Worm (Caenorhabditis elegans) whole organism, mixed stage, embryonic: ENCODE results near the gene ttr-57.
A peak's percentile ranks its signal among the peaks of the same experiment; 100 is the strongest.

Experiments used
- M03D4.4 ChIP-seq: sonication (generic microtip); optimal IDR thresholded peaks from 2 replicates; lab custom pipeline; 2017; ENCODE audit warnings: mild to moderate bottlenecking, missing genetic modification characterization, missing compliant biosample characterization
- ceh-39 ChIP-seq: fragments of 150-350 bp; optimal IDR thresholded peaks from 2 replicates; lab custom pipeline; 2014; ENCODE audit warnings: missing biosample characterization, missing genetic modification characterization
- ceh-43 ChIP-seq: fragments of 200-800 bp; sonication (Bioruptor generic); optimal IDR thresholded peaks from 2 replicates; lab custom pipeline; 2018; ENCODE audit warnings: mild to moderate bottlenecking, missing genetic modification characterization, moderate library complexity, missing compliant biosample characterization
- ceh-83 ChIP-seq: fragments of 200-800 bp; sonication (Bioruptor generic); optimal IDR thresholded peaks from 2 replicates; lab custom pipeline; 2018; ENCODE audit warnings: mild to moderate bottlenecking, missing genetic modification characterization, missing compliant biosample characterization
- ces-1 ChIP-seq: fragments of 150-350 bp; optimal IDR thresholded peaks from 2 replicates; lab custom pipeline; 2014; ENCODE audit warnings: missing biosample characterization, missing genetic modification reagents, missing genetic modification characterization
- cnd-1 ChIP-seq: fragments of 200-800 bp; sonication (Bioruptor generic); optimal IDR thresholded peaks from 2 replicates; lab custom pipeline; 2018; ENCODE audit warnings: mild to moderate bottlenecking, missing genetic modification characterization, missing compliant biosample characterization
- drap-1 ChIP-seq: fragments of 200-800 bp; sonication (Bioruptor generic); optimal IDR thresholded peaks from 3 replicates; lab custom pipeline; 2018; ENCODE audit warnings: mild to moderate bottlenecking, missing genetic modification characterization, missing compliant biosample characterization
- elt-1 ChIP-seq: sonication (generic microtip); optimal IDR thresholded peaks from 2 replicates; lab custom pipeline; 2017; ENCODE audit warnings: missing genetic modification characterization, mild to moderate bottlenecking, missing compliant biosample characterization, antibody characterized with exemption, moderate library complexity, borderline replicate concordance; ENCODE audit not compliant: insufficient read depth
- elt-3 ChIP-seq: fragments of 150-350 bp; optimal IDR thresholded peaks from 2 replicates; lab custom pipeline; 2014; ENCODE audit warnings: missing biosample characterization, missing genetic modification characterization
- flh-1 ChIP-seq: fragments of 200-800 bp; sonication (Bioruptor generic); optimal IDR thresholded peaks from 2 replicates; lab custom pipeline; 2018; ENCODE audit warnings: mild to moderate bottlenecking, missing genetic modification characterization, moderate library complexity, missing compliant biosample characterization
- ham-2 ChIP-seq: fragments of 200-800 bp; sonication (Bioruptor generic); optimal IDR thresholded peaks from 2 replicates; lab custom pipeline; 2018; ENCODE audit warnings: mild to moderate bottlenecking, missing genetic modification characterization, missing compliant biosample characterization
- hlh-1 ChIP-seq: fragments of 150-350 bp; optimal IDR thresholded peaks from 2 replicates; lab custom pipeline; 2014; ENCODE audit warnings: missing biosample characterization, missing genetic modification reagents, missing genetic modification characterization
- lin-13 ChIP-seq: fragments of 150-350 bp; optimal IDR thresholded peaks from 2 replicates; lab custom pipeline; 2014; ENCODE audit warnings: missing biosample characterization, missing genetic modification characterization
- lin-32 ChIP-seq: fragments of 200-800 bp; sonication (Bioruptor generic); optimal IDR thresholded peaks from 2 replicates; lab custom pipeline; 2018; ENCODE audit warnings: mild to moderate bottlenecking, missing genetic modification characterization, missing compliant biosample characterization
- lsy-2 ChIP-seq: fragments of 150-350 bp; optimal IDR thresholded peaks from 2 replicates; lab custom pipeline; 2014; ENCODE audit warnings: missing biosample characterization, missing genetic modification characterization
- mab-5 ChIP-seq: fragments of 150-350 bp; optimal IDR thresholded peaks from 2 replicates; lab custom pipeline; 2014; ENCODE audit warnings: missing biosample characterization, missing genetic modification characterization
- mep-1 ChIP-seq: fragments of 150-350 bp; optimal IDR thresholded peaks from 2 replicates; lab custom pipeline; 2017; ENCODE audit warnings: missing biosample characterization, missing genetic modification reagents, missing genetic modification characterization, inconsistent platforms
- mls-2 ChIP-seq: sonication (generic microtip); optimal IDR thresholded peaks from 2 replicates; lab custom pipeline; 2016; ENCODE audit warnings: mild to moderate bottlenecking, missing genetic modification characterization, moderate library complexity, missing compliant biosample characterization
- nhr-12 ChIP-seq: fragments of 150-350 bp; optimal IDR thresholded peaks from 2 replicates; lab custom pipeline; 2014; ENCODE audit warnings: missing biosample characterization, missing genetic modification characterization
- nhr-2 ChIP-seq: fragments of 150-350 bp; optimal IDR thresholded peaks from 2 replicates; lab custom pipeline; 2014; ENCODE audit warnings: missing biosample characterization, missing genetic modification characterization
- nhr-237 ChIP-seq: fragments of 150-350 bp; optimal IDR thresholded peaks from 2 replicates; lab custom pipeline; 2014; ENCODE audit warnings: missing biosample characterization, missing genetic modification characterization
- nhr-28 ChIP-seq: fragments of 150-350 bp; optimal IDR thresholded peaks from 2 replicates; lab custom pipeline; 2014; ENCODE audit warnings: missing biosample characterization, missing genetic modification characterization
- nhr-76 ChIP-seq: sonication (generic microtip); optimal IDR thresholded peaks from 2 replicates; lab custom pipeline; 2017; ENCODE audit warnings: missing biosample characterization, missing genetic modification characterization
- pha-4 ChIP-seq: fragments of 150-350 bp; optimal IDR thresholded peaks from 2 replicates; lab custom pipeline; 2018; ENCODE audit warnings: missing biosample characterization, missing genetic modification reagents, missing genetic modification characterization
- sem-2 ChIP-seq: fragments of 200-800 bp; sonication (Bioruptor generic); optimal IDR thresholded peaks from 2 replicates; lab custom pipeline; 2018; ENCODE audit warnings: mild to moderate bottlenecking, missing genetic modification characterization, missing compliant biosample characterization
- snpc-4 ChIP-seq: fragments of 150-350 bp; optimal IDR thresholded peaks from 2 replicates; lab custom pipeline; 2014; ENCODE audit warnings: missing biosample characterization, missing genetic modification characterization
- sptf-1 ChIP-seq: sonication (generic microtip); optimal IDR thresholded peaks from 2 replicates; lab custom pipeline; 2017; ENCODE audit warnings: mild to moderate bottlenecking, missing genetic modification characterization, moderate library complexity, missing compliant biosample characterization
- unc-120 ChIP-seq: sonication (generic microtip); optimal IDR thresholded peaks from 2 replicates; lab custom pipeline; 2017; ENCODE audit warnings: missing genetic modification characterization, missing compliant biosample characterization; ENCODE audit not compliant: poor library complexity, severe bottlenecking
- unc-39 ChIP-seq: fragments of 150-350 bp; optimal IDR thresholded peaks from 2 replicates; lab custom pipeline; 2014; ENCODE audit warnings: missing biosample characterization, missing genetic modification characterization
- unc-62 ChIP-seq: fragments of 150-350 bp; optimal IDR thresholded peaks from 2 replicates; lab custom pipeline; 2014; ENCODE audit warnings: missing biosample characterization, missing genetic modification reagents, missing genetic modification characterization
- zip-8 ChIP-seq: fragments of 150-350 bp; optimal IDR thresholded peaks from 2 replicates; lab custom pipeline; 2014; ENCODE audit warnings: missing biosample characterization, missing genetic modification characterization
- ztf-11 ChIP-seq: fragments of 150-350 bp; optimal IDR thresholded peaks from 2 replicates; lab custom pipeline; 2014; ENCODE audit warnings: missing biosample characterization, missing genetic modification characterization

Gene ttr-57

ce11 chrV:20603014-20603413 is 1.9 kb upstream of the ttr-57 start, which contains the start of gene ttr-11:
ttr-11 (plus strand) TSS chrV:20603314.
- TF ChIP-seq sem-2 (GFP tag; lab: Kevin White, UChicago) (no peak), unc-62 (no peak), zip-8 (tag; lab: Kevin White, UChicago) (no peak), ceh-83 (no peak), flh-1 (GFP tag; lab: Kevin White, UChicago) (no peak)

ce11 chrV:20605812-20606211 is 907 bp downstream of the ttr-57 start:
- peak; percentile 56 for TF ChIP-seq sptf-1 (tag; lab: Kevin White, UChicago)
- TF ChIP-seq, all 35 proteins: peak for 1; not testable (repeated sequence) for 34

- TF ChIP-seq mab-5 (tag; lab: Kevin White, UChicago) (no peak), nhr-28 (tag; lab: Kevin White, UChicago) (no peak), ztf-11 (tag; lab: Kevin White, UChicago) (no peak), nhr-12 (tag; lab: Kevin White, UChicago) (no peak), pha-4 (no peak), mls-2 (tag; lab: Kevin White, UChicago) (no peak), ceh-39 (no peak), drap-1 (GFP tag; lab: Kevin White, UChicago) (no peak), mep-1 (tag; lab: Kevin White, UChicago) (no peak), ces-1 (GFP tag; lab: Kevin White, UChicago) (no peak), M03D4.4 (tag; lab: Kevin White, UChicago) (no peak), lsy-2 (no peak), ham-2 (GFP tag; lab: Kevin White, UChicago) (no peak), ceh-43 (GFP tag; lab: Kevin White, UChicago) (no peak), unc-62 (no peak), elt-3 (tag; lab: Kevin White, UChicago) (no peak), snpc-4 (tag; lab: Kevin White, UChicago) (no peak), unc-39 (tag; lab: Kevin White, UChicago) (no peak)
Observed at ce11 chrV:20606617-20607016, 1.7 kb downstream of the ttr-57 start, which contains the start of gene F46B3.23. F46B3.23 (minus strand) TSS chrV:20606717.

ce11 chrV:20608688-20609087 is 3.8 kb downstream of the ttr-57 start, which contains the start of gene ttr-12:
ttr-12 (minus strand) TSS chrV:20608788.
- TF ChIP-seq ceh-39 (no peak), nhr-76 (tag; lab: Kevin White, UChicago) (no peak), mab-5 (tag; lab: Kevin White, UChicago) (no peak), lsy-2 (no peak), pha-4 (no peak), ham-2 (GFP tag; lab: Kevin White, UChicago) (no peak), sem-2 (GFP tag; lab: Kevin White, UChicago) (no peak), nhr-28 (tag; lab: Kevin White, UChicago) (no peak), lin-13 (tag; lab: Kevin White, UChicago) (no peak), unc-120 (tag; lab: Kevin White, UChicago) (no peak), ztf-11 (tag; lab: Kevin White, UChicago) (no peak)

- TF ChIP-seq nhr-28 (tag; lab: Kevin White, UChicago): no peak
Observed at ce11 chrV:20609494-20609893, 4.6 kb downstream of the ttr-57 start, which contains the start of gene grd-2. grd-2 (plus strand) TSS chrV:20609794.

- TF ChIP-seq elt-3 (tag; lab: Kevin White, UChicago) (no peak), nhr-2 (no peak), sem-2 (GFP tag; lab: Kevin White, UChicago) (no peak), lin-32 (GFP tag; lab: Kevin White, UChicago) (no peak), mab-5 (tag; lab: Kevin White, UChicago) (no peak), ztf-11 (tag; lab: Kevin White, UChicago) (no peak)
Observed at ce11 chrV:20618632-20619031, 13.7 kb downstream of the ttr-57 start, which contains the start of gene F46B3.7. F46B3.7 (minus strand) TSS chrV:20618732.

- TF ChIP-seq nhr-237 (tag; lab: Kevin White, UChicago) (no peak), elt-1 (tag; lab: Kevin White, UChicago) (no peak), ces-1 (GFP tag; lab: Kevin White, UChicago) (no peak), cnd-1 (no peak), mls-2 (tag; lab: Kevin White, UChicago) (no peak), flh-1 (GFP tag; lab: Kevin White, UChicago) (no peak), hlh-1 (tag; lab: Kevin White, UChicago) (no peak), unc-39 (tag; lab: Kevin White, UChicago) (no peak), ceh-83 (no peak), drap-1 (GFP tag; lab: Kevin White, UChicago) (no peak)
Observed at ce11 chrV:20623060-20623459, 18.2 kb downstream of the ttr-57 start, which contains the start of gene F46B3.8. F46B3.8 (minus strand) TSS chrV:20623160.
